Worm (Caenorhabditis elegans): Measurements from ENCODE around the gene srd-48.

Gene srd-48

DNA sequence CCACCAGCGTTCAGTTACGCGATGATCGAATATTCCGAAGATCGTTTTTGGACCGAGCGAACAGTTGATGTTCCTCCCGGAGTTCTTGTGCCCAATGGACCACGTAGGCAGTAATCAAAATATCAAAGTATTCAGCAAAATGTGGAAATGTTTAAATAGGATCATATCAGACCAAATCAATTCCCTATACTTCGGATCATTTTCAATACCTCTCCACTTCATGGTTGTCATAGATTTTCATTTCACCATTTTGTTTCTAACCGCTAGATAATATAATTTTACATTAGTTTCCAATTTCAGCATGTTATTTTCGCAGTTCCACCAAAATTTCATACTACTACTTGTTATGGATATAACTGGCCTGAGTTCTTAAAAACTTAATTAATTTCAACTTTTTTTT, 18.3 kb upstream of the srd-48 start:
- TF ChIP-seq ceh-48 (tag; optimal IDR thresholded peaks at IDR 0.05) (no peak), fax-1 (tag; optimal IDR thresholded peaks at IDR 0.05) (no peak), ceh-2 (tag; optimal IDR thresholded peaks at IDR 0.05) (no peak), sox-4 (tag; optimal IDR thresholded peaks at IDR 0.05) (no peak), ets-4 (tag; optimal IDR thresholded peaks at IDR 0.05) (no peak), unc-86 (tag; optimal IDR thresholded peaks at IDR 0.05) (no peak), fkh-6 (tag; optimal IDR thresholded peaks at IDR 0.05) (no peak), rnt-1 (tag; optimal IDR thresholded peaks at IDR 0.05) (no peak), syd-9 (tag; optimal IDR thresholded peaks at IDR 0.05) (no peak), ttx-3 (tag; optimal IDR thresholded peaks at IDR 0.05) (no peak), eyg-1 (tag; optimal IDR thresholded peaks at IDR 0.05) (no peak), pros-1 (tag; optimal IDR thresholded peaks at IDR 0.05) (no peak), F13H6.1 (tag; optimal IDR thresholded peaks at IDR 0.05) (no peak), tbx-7 (tag; optimal IDR thresholded peaks at IDR 0.05) (no peak), elt-4 (tag; optimal IDR thresholded peaks at IDR 0.05) (no peak), ceh-19 (GFP tag; optimal IDR thresholded peaks at IDR 0.05) (no peak), pqm-1 (tag; optimal IDR thresholded peaks at IDR 0.05) (no peak), nfya-1 (tag; optimal IDR thresholded peaks at IDR 0.05) (no peak), sox-2 (GFP tag; IDR thresholded peaks at IDR 0.05) (no peak), ceh-22 (tag; optimal IDR thresholded peaks at IDR 0.05) (no peak)

DNA sequence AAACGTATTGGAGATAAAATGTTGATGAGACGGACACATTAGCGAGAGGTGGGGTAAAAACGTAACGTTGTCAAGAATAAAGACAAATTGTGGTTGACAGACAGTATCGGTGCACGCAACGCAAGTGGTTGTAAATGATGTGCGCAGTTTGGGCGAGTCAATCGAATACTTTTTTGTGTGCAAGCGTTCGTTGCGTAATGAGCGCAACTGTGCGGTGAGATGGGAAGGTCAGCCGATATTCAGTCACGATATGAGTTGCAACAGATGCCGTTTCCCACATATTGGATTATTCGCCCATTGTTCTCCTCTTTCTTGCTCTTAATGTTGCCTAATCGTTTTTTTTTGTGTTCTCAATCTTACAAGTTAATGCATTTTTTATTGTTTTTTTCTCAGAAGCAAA, 15.2 kb upstream of the srd-48 start, which contains the start of gene ceh-40:
Gene ceh-40 (minus strand): TSS at position 41 of the 400 bp plus-strand sequence.
- TF ChIP-seq tbx-2 (tag; optimal IDR thresholded peaks at IDR 0.05) = peak; percentile 35
- TF ChIP-seq unc-55 (GFP tag; optimal IDR thresholded peaks at IDR 0.05) = peak; percentile 49
- no peak for TF ChIP-seq rnt-1 (tag; optimal IDR thresholded peaks at IDR 0.05)
- peak; percentile 26 for TF ChIP-seq elt-2 (tag; optimal IDR thresholded peaks at IDR 0.05)

DNA sequence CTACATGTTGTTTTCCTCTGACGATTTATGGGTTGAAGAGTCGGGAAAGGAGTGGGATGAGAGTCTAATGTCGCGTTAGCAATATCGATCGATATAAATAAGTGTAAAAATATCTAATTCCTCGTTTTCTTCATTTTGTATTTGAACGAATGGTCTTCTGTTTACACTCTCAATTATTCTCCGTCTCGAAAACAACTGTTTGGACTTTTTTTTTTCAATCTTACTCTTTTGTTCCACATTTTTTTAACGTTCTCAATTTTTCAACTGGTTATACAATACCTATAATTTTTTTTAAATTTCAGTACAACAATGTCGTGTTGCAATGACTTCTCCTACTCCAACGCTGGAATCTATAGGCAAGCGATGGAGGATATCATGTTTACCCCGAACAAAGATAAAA, 14.6 kb upstream of the srd-48 start, which contains the start of gene F17A2.13:
Gene F17A2.13 (plus strand): TSS at position 301 of the 400 bp plus-strand sequence.
- no peak for TF ChIP-seq madf-2 (tag; optimal IDR thresholded peaks at IDR 0.05)
- no peak for TF ChIP-seq lim-6 (tag; optimal IDR thresholded peaks at IDR 0.05)
- no peak for TF ChIP-seq hlh-8 (tag; optimal IDR thresholded peaks at IDR 0.05)
- TF ChIP-seq ceh-9 (tag; optimal IDR thresholded peaks at IDR 0.05) = no peak
- TF ChIP-seq ahr-1 (tag; optimal IDR thresholded peaks at IDR 0.05) = no peak
- no peak for TF ChIP-seq hlh-30 (tag; optimal IDR thresholded peaks at IDR 0.05; ENCODE audit: insufficient read depth)
- no peak for TF ChIP-seq fkh-10 (GFP tag; optimal IDR thresholded peaks at IDR 0.05)
- no peak for TF ChIP-seq pqm-1 (tag; optimal IDR thresholded peaks at IDR 0.05)
- TF ChIP-seq unc-86 (tag; optimal IDR thresholded peaks at IDR 0.05) = no peak
- TF ChIP-seq rnt-1 (tag; optimal IDR thresholded peaks at IDR 0.05) = no peak

DNA sequence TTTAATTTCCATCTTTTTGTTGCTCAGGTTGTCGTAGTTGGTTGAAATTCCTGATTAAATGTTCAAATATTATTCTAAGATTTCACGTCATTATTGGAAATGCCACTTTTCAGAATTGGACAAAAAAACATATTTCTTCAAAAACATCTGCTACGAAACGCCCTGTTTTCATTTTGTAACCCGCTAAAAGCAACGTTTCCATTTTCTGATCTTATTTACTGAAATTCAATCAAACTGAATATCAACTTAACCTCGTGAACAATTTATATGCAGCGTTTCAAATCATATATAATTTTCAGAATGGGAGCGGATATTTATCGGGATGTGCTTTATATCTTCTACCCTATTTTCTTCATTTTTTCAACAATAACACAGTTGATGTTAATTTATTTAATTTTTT, 12.5 kb upstream of the srd-48 start, which contains the start of gene srd-40:
Gene srd-40 (plus strand): TSS at position 301 of the 400 bp plus-strand sequence.
- TF ChIP-seq C08G9.2 (tag; optimal IDR thresholded peaks at IDR 0.05) = no peak
- no peak for TF ChIP-seq lim-6 (tag; optimal IDR thresholded peaks at IDR 0.05)
- no peak for TF ChIP-seq lin-11 (tag; optimal IDR thresholded peaks at IDR 0.05)
- TF ChIP-seq pha-2 (tag; optimal IDR thresholded peaks at IDR 0.05) = no peak
- no peak for TF ChIP-seq ceh-9 (tag; optimal IDR thresholded peaks at IDR 0.05)
- no peak for TF ChIP-seq unc-86 (tag; optimal IDR thresholded peaks at IDR 0.05)
- no peak for TF ChIP-seq ceh-22 (tag; optimal IDR thresholded peaks at IDR 0.05)
- no peak for TF ChIP-seq mec-3 (tag; optimal IDR thresholded peaks at IDR 0.05; ENCODE audit: borderline replicate concordance)
- TF ChIP-seq ceh-2 (tag; optimal IDR thresholded peaks at IDR 0.05) = no peak
- no peak for TF ChIP-seq pha-4 (tag; optimal IDR thresholded peaks at IDR 0.05)
- no peak for TF ChIP-seq ceh-48 (tag; optimal IDR thresholded peaks at IDR 0.05)
- TF ChIP-seq T23F11.4 (GFP tag; optimal IDR thresholded peaks at IDR 0.05) = no peak

Measured in whole organism, late embryonic.